Worm (Caenorhabditis elegans) whole organism, young adult: Measurements from ENCODE around the gene nrf-6.

Source experiments
- B0019.2 ChIP-seq: fragments of 200-800 bp; sonication (Bioruptor generic); conservative IDR thresholded peaks from 2 replicates; pipeline ENCODE4 v1.3.6; 2022; ENCODE audit warnings: missing genetic modification reagents, missing genetic modification characterization, missing compliant biosample characterization
- C06A6.2 ChIP-seq: fragments of 200-800 bp; sonication (Bioruptor generic); conservative IDR thresholded peaks from 2 replicates; pipeline ENCODE4 v1.3.6; 2022; ENCODE audit warnings: missing genetic modification characterization, missing compliant biosample characterization
- C17E4.6 ChIP-seq: fragments of 200-800 bp; sonication (Bioruptor generic); IDR thresholded peaks from 2 replicates; pipeline ENCODE4 v1.3.6; 2022; ENCODE audit warnings: missing genetic modification reagents, missing genetic modification characterization, missing compliant biosample characterization
- F10E7.11 ChIP-seq: sonication (generic microtip); optimal IDR thresholded peaks from 2 replicates; lab custom pipeline; 2017; ENCODE audit warnings: mild to moderate bottlenecking, missing genetic modification characterization, moderate library complexity, missing compliant biosample characterization
- F23B12.7 ChIP-seq: sonication (generic microtip); optimal IDR thresholded peaks from 2 replicates; lab custom pipeline; 2017; ENCODE audit warnings: missing genetic modification characterization, mild to moderate bottlenecking, missing compliant biosample characterization, antibody characterized with exemption, moderate library complexity; ENCODE audit not compliant: insufficient read depth
- F49E8.2 ChIP-seq: sonication (generic microtip); optimal IDR thresholded peaks from 3 replicates; lab custom pipeline; 2017; ENCODE audit warnings: missing genetic modification characterization, mild to moderate bottlenecking, missing compliant biosample characterization, antibody characterized with exemption, moderate library complexity; ENCODE audit not compliant: insufficient read depth
- F52B5.7 ChIP-seq: sonication (generic microtip); optimal IDR thresholded peaks from 2 replicates; lab custom pipeline; 2016; ENCODE audit warnings: mild to moderate bottlenecking, missing genetic modification characterization, missing compliant biosample characterization
- Y67H2A.10 ChIP-seq: fragments of 200-800 bp; sonication (Bioruptor generic); conservative IDR thresholded peaks from 2 replicates; pipeline ENCODE4 v1.3.6; 2022; ENCODE audit warnings: missing genetic modification reagents, missing genetic modification characterization, missing compliant biosample characterization
- ZK185.1 ChIP-seq: sonication (generic microtip); optimal IDR thresholded peaks from 2 replicates; lab custom pipeline; 2016; ENCODE audit warnings: mild to moderate bottlenecking, missing genetic modification characterization, missing compliant biosample characterization; ENCODE audit not compliant: poor library complexity, severe bottlenecking
- akir-1 ChIP-seq: fragments of 200-800 bp; sonication (Bioruptor generic); optimal IDR thresholded peaks from 2 replicates; lab custom pipeline; 2018; ENCODE audit warnings: mild to moderate bottlenecking, missing genetic modification characterization, moderate library complexity, missing compliant biosample characterization
- ama-1 ChIP-seq, 3 experiments: fragments of 150-350 bp in 1 of 3; sonication (generic microtip) in 2 of 3; optimal IDR thresholded peaks; 2 replicates each; lab custom pipeline; 2014 to 2018; ENCODE audit warnings: missing biosample characterization in 2 of 3, missing genetic modification characterization in 2 of 3, missing genetic modification reagents in 2 of 3
- athp-1 ChIP-seq: sonication (generic microtip); optimal IDR thresholded peaks from 2 replicates; lab custom pipeline; 2017; ENCODE audit warnings: mild to moderate bottlenecking, missing genetic modification characterization, missing compliant biosample characterization
- attf-3 ChIP-seq: fragments of 200-800 bp; sonication (Bioruptor generic); conservative IDR thresholded peaks from 2 replicates; pipeline ENCODE4 v1.3.6; 2022; ENCODE audit warnings: missing genetic modification reagents, missing genetic modification characterization, missing compliant biosample characterization
- attf-5 ChIP-seq: fragments of 200-800 bp; sonication (Bioruptor generic); optimal IDR thresholded peaks from 2 replicates; lab custom pipeline; 2018; ENCODE audit warnings: mild to moderate bottlenecking, missing genetic modification characterization, missing compliant biosample characterization
- ccch-3 ChIP-seq: fragments of 200-800 bp; sonication (Bioruptor generic); optimal IDR thresholded peaks from 2 replicates; lab custom pipeline; 2018; ENCODE audit warnings: mild to moderate bottlenecking, missing genetic modification characterization, missing compliant biosample characterization
- cebp-1 ChIP-seq, 2 experiments: fragments of 200-800 bp in 1 of 2; sonication (Bioruptor generic) in 1 of 2; sonication (generic microtip) in 1 of 2; IDR thresholded peaks in 1 of 2; optimal IDR thresholded peaks in 1 of 2; 2 replicates each; pipeline versions ENCODE4 v1.3.6 to Lab custom; 2017 to 2022; ENCODE audit warnings: missing compliant biosample characterization in 2 of 2, missing genetic modification characterization in 2 of 2, mild to moderate bottlenecking in 1 of 2, missing genetic modification reagents in 1 of 2, moderate library complexity in 1 of 2
- ceh-27 ChIP-seq: fragments of 200-800 bp; sonication (Bioruptor generic); optimal IDR thresholded peaks from 2 replicates; lab custom pipeline; 2018; ENCODE audit warnings: mild to moderate bottlenecking, missing genetic modification characterization, moderate library complexity, missing compliant biosample characterization
- ceh-40 ChIP-seq: fragments of 200-800 bp; sonication (Bioruptor generic); IDR thresholded peaks from 2 replicates; pipeline ENCODE4 v1.3.6; 2022; ENCODE audit warnings: missing genetic modification characterization, missing compliant biosample characterization
- ceh-79 ChIP-seq: sonication (generic microtip); optimal IDR thresholded peaks from 2 replicates; lab custom pipeline; 2017; ENCODE audit warnings: mild to moderate bottlenecking, missing genetic modification characterization, missing compliant biosample characterization
- ceh-91 ChIP-seq: fragments of 200-800 bp; sonication (Bioruptor generic); IDR thresholded peaks from 2 replicates; pipeline ENCODE4 v1.3.6; 2022; ENCODE audit warnings: missing genetic modification reagents, missing genetic modification characterization, missing compliant biosample characterization
- egrh-3 ChIP-seq: fragments of 200-800 bp; sonication (Bioruptor generic); IDR thresholded peaks from 2 replicates; pipeline ENCODE4 v1.3.6; 2022; ENCODE audit warnings: missing genetic modification reagents, missing genetic modification characterization, missing compliant biosample characterization
- him-1 ChIP-seq: sonication (generic microtip); optimal IDR thresholded peaks from 2 replicates; lab custom pipeline; 2016; ENCODE audit warnings: missing genotype, missing genetic modification reagents, missing genetic modification characterization, missing compliant biosample characterization
- hlh-12 ChIP-seq: sonication (generic microtip); optimal IDR thresholded peaks from 2 replicates; lab custom pipeline; 2016; ENCODE audit warnings: missing genetic modification characterization, missing compliant biosample characterization
- hmg-1.2 ChIP-seq: fragments of 200-800 bp; sonication (Bioruptor generic); IDR thresholded peaks from 2 replicates; pipeline ENCODE4 v1.3.6; 2022; ENCODE audit warnings: missing genetic modification reagents, missing genetic modification characterization, missing compliant biosample characterization
- hrde-1 ChIP-seq: sonication (generic microtip); optimal IDR thresholded peaks from 2 replicates; lab custom pipeline; 2016; ENCODE audit warnings: missing genetic modification characterization, mild to moderate bottlenecking, missing compliant biosample characterization, moderate library complexity, missing genotype, missing genetic modification reagents, borderline replicate concordance
- hsf-1 ChIP-seq: fragments of 200-800 bp; sonication (Bioruptor generic); IDR thresholded peaks from 2 replicates; pipeline ENCODE4 v1.3.6; 2022; ENCODE audit warnings: missing genetic modification reagents, missing genetic modification characterization, missing compliant biosample characterization
- lag-1 ChIP-seq: fragments of 200-800 bp; sonication (Bioruptor generic); IDR thresholded peaks from 2 replicates; pipeline ENCODE4 v1.3.6; 2022; ENCODE audit warnings: missing genetic modification reagents, missing genetic modification characterization, missing compliant biosample characterization
- let-526 ChIP-seq: fragments of 200-800 bp; sonication (Bioruptor generic); IDR thresholded peaks from 2 replicates; pipeline ENCODE4 v1.3.6; 2022; ENCODE audit warnings: missing genetic modification reagents, missing genetic modification characterization, missing compliant biosample characterization
- lin-35 ChIP-seq, 3 experiments: fragments of 150-350 bp in 2 of 3; sonication (generic microtip) in 1 of 3; optimal IDR thresholded peaks; 2 replicates each; lab custom pipeline; 2014 to 2018; ENCODE audit warnings: missing biosample characterization in 3 of 3, missing genetic modification characterization in 3 of 3, missing genetic modification reagents in 3 of 3
- lsl-1 ChIP-seq: fragments of 200-800 bp; sonication (Bioruptor generic); optimal IDR thresholded peaks from 2 replicates; lab custom pipeline; 2018; ENCODE audit warnings: mild to moderate bottlenecking, missing genetic modification characterization, moderate library complexity, missing compliant biosample characterization
- madf-8 ChIP-seq: fragments of 200-800 bp; sonication (Bioruptor generic); conservative IDR thresholded peaks from 2 replicates; pipeline ENCODE4 v1.3.6; 2022; ENCODE audit warnings: missing genetic modification reagents, missing genetic modification characterization, missing compliant biosample characterization
- mxl-1 ChIP-seq: sonication (generic microtip); optimal IDR thresholded peaks from 2 replicates; lab custom pipeline; 2016; ENCODE audit warnings: missing genetic modification characterization, missing compliant biosample characterization
- nfya-1 ChIP-seq: sonication (generic microtip); optimal IDR thresholded peaks from 2 replicates; lab custom pipeline; 2017; ENCODE audit warnings: antibody characterized with exemption, missing compliant biosample characterization, missing genetic modification characterization, borderline replicate concordance; ENCODE audit not compliant: insufficient read depth
- nfyb-1 ChIP-seq: fragments of 200-800 bp; sonication (Bioruptor generic); IDR thresholded peaks from 2 replicates; pipeline ENCODE4 v1.3.6; 2022; ENCODE audit warnings: missing genetic modification reagents, missing genetic modification characterization, missing compliant biosample characterization
- nhr-120 ChIP-seq: fragments of 200-800 bp; sonication (Bioruptor generic); IDR thresholded peaks from 2 replicates; pipeline ENCODE4 v1.3.6; 2022; ENCODE audit warnings: missing genetic modification characterization, missing compliant biosample characterization
- rcor-1 ChIP-seq: fragments of 200-800 bp; sonication (Bioruptor generic); IDR thresholded peaks from 2 replicates; pipeline ENCODE4 v1.3.6; 2022; ENCODE audit warnings: missing genetic modification reagents, missing genetic modification characterization, missing compliant biosample characterization
- rec-8 ChIP-seq, 2 experiments: sonication (generic microtip); optimal IDR thresholded peaks; 2 replicates each; lab custom pipeline; 2016; ENCODE audit warnings: mild to moderate bottlenecking in 2 of 2, missing genetic modification characterization in 2 of 2, missing genetic modification reagents in 2 of 2, missing genotype in 2 of 2, missing biosample characterization in 1 of 2, missing compliant biosample characterization in 1 of 2, moderate library complexity in 1 of 2
- repo-1 ChIP-seq: sonication (generic microtip); optimal IDR thresholded peaks from 2 replicates; lab custom pipeline; 2017; ENCODE audit warnings: mild to moderate bottlenecking, missing genetic modification characterization, missing compliant biosample characterization
- snpc-1.3 ChIP-seq: sonication (generic microtip); optimal IDR thresholded peaks from 2 replicates; lab custom pipeline; 2017; ENCODE audit warnings: missing genetic modification characterization, mild to moderate bottlenecking, missing compliant biosample characterization, antibody characterized with exemption, moderate library complexity, missing genotype, missing genetic modification reagents; ENCODE audit not compliant: insufficient read depth
- sptf-2 ChIP-seq: fragments of 200-800 bp; sonication (Bioruptor generic); optimal IDR thresholded peaks from 2 replicates; lab custom pipeline; 2018; ENCODE audit warnings: mild to moderate bottlenecking, missing genetic modification characterization, missing compliant biosample characterization
- zfh-2 ChIP-seq: fragments of 200-800 bp; sonication (Bioruptor generic); conservative IDR thresholded peaks from 2 replicates; pipeline ENCODE4 v1.3.6; 2022; ENCODE audit warnings: missing genetic modification reagents, missing genetic modification characterization, missing compliant biosample characterization
- zim-3 ChIP-seq: sonication (generic microtip); optimal IDR thresholded peaks from 2 replicates; lab custom pipeline; 2017; ENCODE audit warnings: mild to moderate bottlenecking, missing genetic modification characterization, moderate library complexity, missing compliant biosample characterization
- ztf-22 ChIP-seq: fragments of 200-800 bp; sonication (Bioruptor generic); optimal IDR thresholded peaks from 2 replicates; lab custom pipeline; 2018; ENCODE audit warnings: mild to moderate bottlenecking, missing genetic modification characterization, moderate library complexity, missing compliant biosample characterization
- ztf-26 ChIP-seq: sonication (generic microtip); optimal IDR thresholded peaks from 2 replicates; lab custom pipeline; 2017; ENCODE audit warnings: missing genetic modification characterization, missing compliant biosample characterization
- ztf-28 ChIP-seq: fragments of 200-800 bp; sonication (Bioruptor generic); IDR thresholded peaks from 2 replicates; pipeline ENCODE4 v1.3.6; 2022; ENCODE audit warnings: missing genetic modification reagents, missing genetic modification characterization, missing compliant biosample characterization
- ztf-3 ChIP-seq: fragments of 200-800 bp; sonication (Bioruptor generic); optimal IDR thresholded peaks from 2 replicates; lab custom pipeline; 2018; ENCODE audit warnings: mild to moderate bottlenecking, missing genetic modification characterization, missing compliant biosample characterization

nrf-6 gene

ce11 chrII:8039416-8039815 is 6.9 kb upstream of the nrf-6 start, which contains the start of the genes ubh-4 and algn-6 (continued):
- TF ChIP-seq lag-1 (GFP tag; lab: Robert Waterston, UW) (no peak), akir-1 (GFP tag; lab: Kevin White, UChicago) (no peak), ceh-40 (no peak), F10E7.11 (no peak), ama-1 (optimal IDR thresholded peaks at IDR 0.05; lab: Kevin White, UChicago) (no peak), ama-1 (GFP tag; optimal IDR thresholded peaks at IDR 0.05; lab: Kevin White, UChicago) (no peak), lin-35 (GFP tag; optimal IDR thresholded peaks at IDR 0.05; lab: Kevin White, UChicago) (no peak), nfya-1 (tag; lab: Kevin White, UChicago) (no peak), F49E8.2 (tag; lab: Kevin White, UChicago) (no peak), F52B5.7 (tag; lab: Kevin White, UChicago) (no peak), hsf-1 (GFP tag; lab: Robert Waterston, UW) (no peak), ztf-22 (GFP tag; lab: Kevin White, UChicago) (no peak), zfh-2 (GFP tag; lab: Robert Waterston, UW) (no peak), nfyb-1 (GFP tag; lab: Robert Waterston, UW) (no peak), madf-8 (GFP tag; lab: Robert Waterston, UW) (peak; percentile 32; the same call in 1 of the 2 replicates), ZK185.1 (tag; lab: Kevin White, UChicago) (peak; percentile 69), hrde-1 (tag; lab: Kevin White, UChicago) (no peak), ceh-27 (peak; percentile 64), sptf-2 (no peak), him-1 (tag; lab: Kevin White, UChicago) (no peak), snpc-1.3 (tag; lab: Kevin White, UChicago) (peak; percentile 3), F23B12.7 (peak; percentile 63), egrh-3 (GFP tag; lab: Robert Waterston, UW) (peak; percentile 21; the same call in 1 of the 2 replicates), lsl-1 (GFP tag; lab: Kevin White, UChicago) (peak; percentile 87), B0019.2 (GFP tag; lab: Robert Waterston, UW) (no peak), mxl-1 (tag; lab: Kevin White, UChicago) (no peak), cebp-1 (GFP tag; IDR thresholded peaks at IDR 0.05; lab: Robert Waterston, UW) (no peak), cebp-1 (tag; optimal IDR thresholded peaks at IDR 0.05; lab: Kevin White, UChicago) (peak; percentile 32), let-526 (GFP tag; lab: Robert Waterston, UW) (no peak), ztf-28 (GFP tag; lab: Robert Waterston, UW) (0 out of 2 replicates have a peak, but pooled peaks have one; percentile 60), ztf-3 (GFP tag; lab: Kevin White, UChicago) (no peak), rcor-1 (GFP tag; lab: Robert Waterston, UW) (0 out of 2 replicates have a peak, but pooled peaks have one; percentile 24), C06A6.2 (no peak), rec-8 (tag; optimal IDR thresholded peaks at IDR 0.05; lab: Kevin White, UChicago) (peak in 1 of 2 experiments; percentile 1), attf-5 (GFP tag; lab: Kevin White, UChicago) (peak; percentile 87), repo-1 (tag; lab: Kevin White, UChicago) (no peak), C17E4.6 (GFP tag; lab: Robert Waterston, UW) (no peak), hmg-1.2 (peak; percentile 67; the same call in 1 of the 2 replicates), ztf-26 (no peak), ceh-79 (no peak), ccch-3 (no peak), nhr-120 (GFP tag; lab: Robert Waterston, UW) (no peak), Y67H2A.10 (GFP tag; lab: Robert Waterston, UW) (0 out of 2 replicates have a peak, but pooled peaks have one; percentile 22), athp-1 (tag; lab: Kevin White, UChicago) (peak; percentile 54), zim-3 (tag; lab: Kevin White, UChicago) (no peak), attf-3 (GFP tag; lab: Robert Waterston, UW) (peak; percentile 78), ceh-91 (peak; percentile 69; the same call in 1 of the 2 replicates), hlh-12 (tag; lab: Kevin White, UChicago) (no peak)
